Worm (Caenorhabditis elegans) whole organism, early embryonic: ENCODE data around the gene C14B9.10.

Source experiments
- B0310.2 ChIP-seq: sonication (generic microtip); optimal IDR thresholded peaks from 2 replicates; lab custom pipeline; 2016; ENCODE audit warnings: mild to moderate bottlenecking, missing genetic modification characterization, missing compliant biosample characterization
- F13C5.2 ChIP-seq: sonication (generic microtip); optimal IDR thresholded peaks from 2 replicates; lab custom pipeline; 2017; ENCODE audit warnings: mild to moderate bottlenecking, missing genetic modification characterization, inconsistent platforms, missing compliant biosample characterization
- aly-1 ChIP-seq: sonication (generic microtip); optimal IDR thresholded peaks from 2 replicates; lab custom pipeline; 2016; ENCODE audit warnings: missing genetic modification characterization, missing compliant biosample characterization
- ama-1 ChIP-seq: fragments of 150-350 bp; optimal IDR thresholded peaks from 2 replicates; lab custom pipeline; 2014
- ceh-13 ChIP-seq: fragments of 200-800 bp; sonication (Bioruptor generic); optimal IDR thresholded peaks from 2 replicates; lab custom pipeline; 2018; ENCODE audit warnings: mild to moderate bottlenecking, missing genetic modification characterization, missing compliant biosample characterization
- ceh-36 ChIP-seq: sonication (generic microtip); optimal IDR thresholded peaks from 2 replicates; lab custom pipeline; 2016; ENCODE audit warnings: missing genetic modification characterization, inconsistent platforms, missing compliant biosample characterization
- ets-7 ChIP-seq: sonication (generic microtip); optimal IDR thresholded peaks from 2 replicates; lab custom pipeline; 2016; ENCODE audit warnings: missing genotype, missing genetic modification characterization, missing compliant biosample characterization
- flt-1 ChIP-seq: fragments of 200-800 bp; sonication (Bioruptor generic); IDR thresholded peaks from 2 replicates; pipeline ENCODE4 v1.3.6; 2022; ENCODE audit warnings: missing genetic modification characterization, missing compliant biosample characterization
- hmbx-1 ChIP-seq: sonication (generic microtip); optimal IDR thresholded peaks from 2 replicates; lab custom pipeline; 2016; ENCODE audit warnings: mild to moderate bottlenecking, missing genetic modification characterization, missing compliant biosample characterization
- hmg-4 ChIP-seq: fragments of 200-800 bp; sonication (Bioruptor generic); optimal IDR thresholded peaks from 2 replicates; lab custom pipeline; 2018; ENCODE audit warnings: mild to moderate bottlenecking, missing genetic modification characterization, missing compliant biosample characterization
- hnd-1 ChIP-seq: sonication (generic microtip); optimal IDR thresholded peaks from 2 replicates; lab custom pipeline; 2016; ENCODE audit warnings: missing genetic modification characterization, missing compliant biosample characterization
- pes-1 ChIP-seq: fragments of 200-800 bp; sonication (Bioruptor generic); IDR thresholded peaks from 2 replicates; pipeline ENCODE4 v1.3.6; 2022; ENCODE audit warnings: missing genetic modification reagents, missing genetic modification characterization, missing compliant biosample characterization
- scrt-1 ChIP-seq: fragments of 200-800 bp; sonication (Bioruptor generic); IDR thresholded peaks from 2 replicates; pipeline ENCODE4 v1.3.6; 2022; ENCODE audit warnings: missing genetic modification characterization, missing compliant biosample characterization
- sea-1 ChIP-seq: fragments of 200-800 bp; sonication (Bioruptor generic); conservative IDR thresholded peaks from 2 replicates; pipeline ENCODE4 v1.3.6; 2022; ENCODE audit warnings: missing genetic modification characterization, missing compliant biosample characterization
- tbx-11 ChIP-seq: fragments of 200-800 bp; sonication (Bioruptor generic); IDR thresholded peaks from 2 replicates; pipeline ENCODE4 v1.3.6; 2022; ENCODE audit warnings: missing genetic modification characterization, missing compliant biosample characterization
- tbx-37 ChIP-seq: fragments of 200-800 bp; sonication (Bioruptor generic); conservative IDR thresholded peaks from 2 replicates; pipeline ENCODE4 v1.3.6; 2022; ENCODE audit warnings: missing genetic modification reagents, missing genetic modification characterization, missing compliant biosample characterization
- tra-4 ChIP-seq: sonication (generic microtip); optimal IDR thresholded peaks from 2 replicates; lab custom pipeline; 2017; ENCODE audit warnings: missing genetic modification characterization, missing compliant biosample characterization

C14B9.10 gene

ce11 chrIII:8100960-8101359, 29.7 kb upstream of the C14B9.10 start, which contains the start of gene plk-1:
TSS of gene plk-1 (plus strand) at chrIII:8101348.
- TF ChIP-seq F13C5.2: no peak
- no peak for TF ChIP-seq hnd-1 (tag; lab: Kevin White, UChicago)
- no peak for TF ChIP-seq B0310.2
- TF ChIP-seq tbx-37 (GFP tag; lab: Robert Waterston, UW): no peak
- no peak for TF ChIP-seq ceh-36
- TF ChIP-seq tra-4: no peak
- no peak for TF ChIP-seq sea-1 (GFP tag; lab: Robert Waterston, UW)
- TF ChIP-seq flt-1: no peak
- TF ChIP-seq aly-1 (tag; lab: Kevin White, UChicago): no peak
- TF ChIP-seq hmg-4: no peak
- TF ChIP-seq ceh-13 (GFP tag; lab: Kevin White, UChicago): no peak
- TF ChIP-seq ama-1 (lab: Kevin White, UChicago): no peak

ce11 chrIII:8105771-8106170, 24.9 kb upstream of the C14B9.10 start:
- TF ChIP-seq hmbx-1 (tag; lab: Kevin White, UChicago): no peak
- TF ChIP-seq ama-1 (lab: Kevin White, UChicago): no peak
- TF ChIP-seq sea-1 (GFP tag; lab: Robert Waterston, UW): no peak
- no peak for TF ChIP-seq F13C5.2
- TF ChIP-seq pes-1 (GFP tag; lab: Robert Waterston, UW): no peak
- no peak for TF ChIP-seq aly-1 (tag; lab: Kevin White, UChicago)
- no peak for TF ChIP-seq ceh-36
- TF ChIP-seq tra-4: no peak
- TF ChIP-seq ceh-13 (GFP tag; lab: Kevin White, UChicago): no peak
- TF ChIP-seq B0310.2: no peak
- TF ChIP-seq tbx-37 (GFP tag; lab: Robert Waterston, UW): no peak
- TF ChIP-seq hmg-4: no peak
- TF ChIP-seq ets-7 (tag; lab: Kevin White, UChicago): no peak
- TF ChIP-seq hnd-1 (tag; lab: Kevin White, UChicago): no peak
- no peak for TF ChIP-seq tbx-11 (GFP tag; lab: Robert Waterston, UW)
- TF ChIP-seq flt-1: no peak
- no peak for TF ChIP-seq scrt-1 (GFP tag; lab: Robert Waterston, UW)

- TF ChIP-seq aly-1 (tag; lab: Kevin White, UChicago): peak; percentile 88
- peak; percentile 51 for TF ChIP-seq tra-4
- TF ChIP-seq ceh-36: peak; percentile 75
- peak; percentile 88 for TF ChIP-seq scrt-1 (GFP tag; lab: Robert Waterston, UW)
- TF ChIP-seq hnd-1 (tag; lab: Kevin White, UChicago): peak; percentile 66
- peak; percentile 86 for TF ChIP-seq flt-1
- TF ChIP-seq pes-1 (GFP tag; lab: Robert Waterston, UW): peak; percentile 91
- peak; percentile 77 for TF ChIP-seq tbx-11 (GFP tag; lab: Robert Waterston, UW)
- peak; percentile 88 for TF ChIP-seq sea-1 (GFP tag; lab: Robert Waterston, UW)
- TF ChIP-seq hmg-4: peak; percentile 92
- peak; percentile 50 for TF ChIP-seq ets-7 (tag; lab: Kevin White, UChicago)
- TF ChIP-seq tbx-37 (GFP tag; lab: Robert Waterston, UW): peak; percentile 67
- TF ChIP-seq ceh-13 (GFP tag; lab: Kevin White, UChicago): peak; percentile 64
- no peak for TF ChIP-seq ama-1 (lab: Kevin White, UChicago)
- TF ChIP-seq hmbx-1 (tag; lab: Kevin White, UChicago): peak; percentile 27
- TF ChIP-seq F13C5.2: peak; percentile 80
- peak; percentile 79 for TF ChIP-seq B0310.2
Measured at ce11 chrIII:8106476-8106875, 24.2 kb upstream of the C14B9.10 start.

- TF ChIP-seq tbx-11 (GFP tag; lab: Robert Waterston, UW) (no peak), tra-4 (no peak), hnd-1 (tag; lab: Kevin White, UChicago) (no peak), ets-7 (tag; lab: Kevin White, UChicago) (no peak), flt-1 (no peak), hmbx-1 (tag; lab: Kevin White, UChicago) (no peak), F13C5.2 (no peak), ama-1 (lab: Kevin White, UChicago) (no peak), sea-1 (GFP tag; lab: Robert Waterston, UW) (no peak), scrt-1 (GFP tag; lab: Robert Waterston, UW) (no peak), ceh-36 (no peak), ceh-13 (GFP tag; lab: Kevin White, UChicago) (no peak), aly-1 (tag; lab: Kevin White, UChicago) (no peak)
Measured at ce11 chrIII:8108490-8108889, 22.2 kb upstream of the C14B9.10 start, which contains the start of gene C14B9.3. TSS of gene C14B9.3 (plus strand) at chrIII:8108790.

- TF ChIP-seq pes-1 (GFP tag; lab: Robert Waterston, UW) (peak; percentile 95), tra-4 (peak; percentile 70), hmg-4 (peak; percentile 93), scrt-1 (GFP tag; lab: Robert Waterston, UW) (peak; percentile 89), ceh-36 (peak; percentile 89), ceh-13 (GFP tag; lab: Kevin White, UChicago) (peak; percentile 87), sea-1 (GFP tag; lab: Robert Waterston, UW) (peak; percentile 91), flt-1 (peak; percentile 93), aly-1 (tag; lab: Kevin White, UChicago) (peak; percentile 90), ets-7 (tag; lab: Kevin White, UChicago) (peak; percentile 70), hmbx-1 (tag; lab: Kevin White, UChicago) (peak; percentile 57), hnd-1 (tag; lab: Kevin White, UChicago) (peak; percentile 68), tbx-37 (GFP tag; lab: Robert Waterston, UW) (peak; percentile 83), B0310.2 (peak; percentile 90), F13C5.2 (peak; percentile 90), ama-1 (lab: Kevin White, UChicago) (no peak), tbx-11 (GFP tag; lab: Robert Waterston, UW) (peak; percentile 89)
Measured at ce11 chrIII:8109459-8110057, 21.1 kb upstream of the C14B9.10 start.

- TF ChIP-seq aly-1 (tag; lab: Kevin White, UChicago): no peak
Measured at ce11 chrIII:8111347-8111746, 19.3 kb upstream of the C14B9.10 start.

ce11 chrIII:8115877-8116276, 14.8 kb upstream of the C14B9.10 start:
- TF ChIP-seq pes-1 (GFP tag; lab: Robert Waterston, UW) (no peak), ets-7 (tag; lab: Kevin White, UChicago) (no peak), ceh-13 (GFP tag; lab: Kevin White, UChicago) (no peak), B0310.2 (no peak), flt-1 (no peak), tbx-11 (GFP tag; lab: Robert Waterston, UW) (no peak), ama-1 (lab: Kevin White, UChicago) (no peak), F13C5.2 (no peak), aly-1 (tag; lab: Kevin White, UChicago) (no peak), tra-4 (no peak), hnd-1 (tag; lab: Kevin White, UChicago) (no peak), tbx-37 (GFP tag; lab: Robert Waterston, UW) (no peak), scrt-1 (GFP tag; lab: Robert Waterston, UW) (no peak), hmbx-1 (tag; lab: Kevin White, UChicago) (no peak), ceh-36 (no peak), hmg-4 (no peak), sea-1 (GFP tag; lab: Robert Waterston, UW) (no peak)
